Worm (Caenorhabditis elegans) whole organism, young adult: Measurements from ENCODE around the gene gid-8.

Experiments used
- B0019.2 ChIP-seq: fragments of 200-800 bp; sonication (Bioruptor generic); conservative IDR thresholded peaks from 2 replicates; pipeline ENCODE4 v1.3.6; 2022; ENCODE audit warnings: missing genetic modification reagents, missing genetic modification characterization, missing compliant biosample characterization
- B0336.3 ChIP-seq: fragments of 200-800 bp; sonication (Bioruptor generic); IDR thresholded peaks from 2 replicates; pipeline ENCODE4 v1.3.6; 2022; ENCODE audit warnings: missing genetic modification characterization, missing compliant biosample characterization
- C17E4.6 ChIP-seq: fragments of 200-800 bp; sonication (Bioruptor generic); IDR thresholded peaks from 2 replicates; pipeline ENCODE4 v1.3.6; 2022; ENCODE audit warnings: missing genetic modification reagents, missing genetic modification characterization, missing compliant biosample characterization
- F22D6.2 ChIP-seq: sonication (generic microtip); optimal IDR thresholded peaks from 2 replicates; lab custom pipeline; 2016; ENCODE audit warnings: mild to moderate bottlenecking, missing genetic modification characterization, missing compliant biosample characterization
- F23B12.7 ChIP-seq: sonication (generic microtip); optimal IDR thresholded peaks from 2 replicates; lab custom pipeline; 2017; ENCODE audit warnings: missing genetic modification characterization, mild to moderate bottlenecking, missing compliant biosample characterization, antibody characterized with exemption, moderate library complexity; ENCODE audit not compliant: insufficient read depth
- F49E8.2 ChIP-seq: sonication (generic microtip); optimal IDR thresholded peaks from 3 replicates; lab custom pipeline; 2017; ENCODE audit warnings: missing genetic modification characterization, mild to moderate bottlenecking, missing compliant biosample characterization, antibody characterized with exemption, moderate library complexity; ENCODE audit not compliant: insufficient read depth
- F57C9.4 ChIP-seq: sonication (generic microtip); optimal IDR thresholded peaks from 2 replicates; lab custom pipeline; 2017; ENCODE audit warnings: mild to moderate bottlenecking, missing genetic modification characterization, missing compliant biosample characterization
- K11D2.4 ChIP-seq: fragments of 200-800 bp; sonication (Bioruptor generic); IDR thresholded peaks from 2 replicates; pipeline ENCODE4 v1.3.6; 2022; ENCODE audit warnings: missing genetic modification reagents, missing genetic modification characterization, missing compliant biosample characterization
- T26A5.8 ChIP-seq: sonication (generic microtip); optimal IDR thresholded peaks from 2 replicates; lab custom pipeline; 2016; ENCODE audit warnings: missing genetic modification characterization, missing compliant biosample characterization
- Y53F4B.3 ChIP-seq: fragments of 200-800 bp; sonication (Bioruptor generic); IDR thresholded peaks from 2 replicates; pipeline ENCODE4 v1.3.6; 2022; ENCODE audit warnings: missing genetic modification reagents, missing genetic modification characterization, missing compliant biosample characterization
- Y53G8AR.9 ChIP-seq: fragments of 200-800 bp; sonication (Bioruptor generic); conservative IDR thresholded peaks from 2 replicates; pipeline ENCODE4 v1.3.6; 2022; ENCODE audit warnings: missing genetic modification reagents, missing genetic modification characterization, missing compliant biosample characterization
- Y67H2A.10 ChIP-seq: fragments of 200-800 bp; sonication (Bioruptor generic); conservative IDR thresholded peaks from 2 replicates; pipeline ENCODE4 v1.3.6; 2022; ENCODE audit warnings: missing genetic modification reagents, missing genetic modification characterization, missing compliant biosample characterization
- ama-1 ChIP-seq, 3 experiments: fragments of 150-350 bp in 1 of 3; sonication (generic microtip) in 2 of 3; optimal IDR thresholded peaks; 2 replicates each; lab custom pipeline; 2014 to 2018; ENCODE audit warnings: missing biosample characterization in 2 of 3, missing genetic modification characterization in 2 of 3, missing genetic modification reagents in 2 of 3
- attf-3 ChIP-seq: fragments of 200-800 bp; sonication (Bioruptor generic); conservative IDR thresholded peaks from 2 replicates; pipeline ENCODE4 v1.3.6; 2022; ENCODE audit warnings: missing genetic modification reagents, missing genetic modification characterization, missing compliant biosample characterization
- bed-2 ChIP-seq: fragments of 200-800 bp; sonication (Bioruptor generic); IDR thresholded peaks from 2 replicates; pipeline ENCODE4 v1.3.6; 2022; ENCODE audit warnings: missing genetic modification reagents, missing genetic modification characterization, missing compliant biosample characterization
- ccch-3 ChIP-seq: fragments of 200-800 bp; sonication (Bioruptor generic); optimal IDR thresholded peaks from 2 replicates; lab custom pipeline; 2018; ENCODE audit warnings: mild to moderate bottlenecking, missing genetic modification characterization, missing compliant biosample characterization
- ceh-27 ChIP-seq: fragments of 200-800 bp; sonication (Bioruptor generic); optimal IDR thresholded peaks from 2 replicates; lab custom pipeline; 2018; ENCODE audit warnings: mild to moderate bottlenecking, missing genetic modification characterization, moderate library complexity, missing compliant biosample characterization
- ceh-40 ChIP-seq: fragments of 200-800 bp; sonication (Bioruptor generic); IDR thresholded peaks from 2 replicates; pipeline ENCODE4 v1.3.6; 2022; ENCODE audit warnings: missing genetic modification characterization, missing compliant biosample characterization
- ceh-79 ChIP-seq: sonication (generic microtip); optimal IDR thresholded peaks from 2 replicates; lab custom pipeline; 2017; ENCODE audit warnings: mild to moderate bottlenecking, missing genetic modification characterization, missing compliant biosample characterization
- ceh-91 ChIP-seq: fragments of 200-800 bp; sonication (Bioruptor generic); IDR thresholded peaks from 2 replicates; pipeline ENCODE4 v1.3.6; 2022; ENCODE audit warnings: missing genetic modification reagents, missing genetic modification characterization, missing compliant biosample characterization
- die-1 ChIP-seq: sonication (generic microtip); optimal IDR thresholded peaks from 2 replicates; lab custom pipeline; 2016; ENCODE audit warnings: missing genotype, mild to moderate bottlenecking, missing genetic modification characterization, missing compliant biosample characterization
- efl-1 ChIP-seq: fragments of 150-350 bp; optimal IDR thresholded peaks from 2 replicates; lab custom pipeline; 2014; ENCODE audit warnings: missing biosample characterization, missing genetic modification reagents, missing genetic modification characterization
- egl-44 ChIP-seq: fragments of 200-800 bp; sonication (Bioruptor generic); IDR thresholded peaks from 2 replicates; pipeline ENCODE4 v1.3.6; 2022; ENCODE audit warnings: missing genetic modification reagents, missing genetic modification characterization, missing compliant biosample characterization
- egrh-3 ChIP-seq: fragments of 200-800 bp; sonication (Bioruptor generic); IDR thresholded peaks from 2 replicates; pipeline ENCODE4 v1.3.6; 2022; ENCODE audit warnings: missing genetic modification reagents, missing genetic modification characterization, missing compliant biosample characterization
- ekl-4 ChIP-seq: fragments of 200-800 bp; sonication (Bioruptor generic); IDR thresholded peaks from 2 replicates; pipeline ENCODE4 v1.3.6; 2022; ENCODE audit warnings: missing genetic modification reagents, missing genetic modification characterization, missing compliant biosample characterization
- let-526 ChIP-seq: fragments of 200-800 bp; sonication (Bioruptor generic); IDR thresholded peaks from 2 replicates; pipeline ENCODE4 v1.3.6; 2022; ENCODE audit warnings: missing genetic modification reagents, missing genetic modification characterization, missing compliant biosample characterization
- lin-40 ChIP-seq: sonication (generic microtip); optimal IDR thresholded peaks from 2 replicates; lab custom pipeline; 2016; ENCODE audit warnings: missing genetic modification characterization, mild to moderate bottlenecking, missing compliant biosample characterization, missing genotype, missing genetic modification reagents
- lsl-1 ChIP-seq: fragments of 200-800 bp; sonication (Bioruptor generic); optimal IDR thresholded peaks from 2 replicates; lab custom pipeline; 2018; ENCODE audit warnings: mild to moderate bottlenecking, missing genetic modification characterization, moderate library complexity, missing compliant biosample characterization
- madf-10 ChIP-seq: sonication (generic microtip); optimal IDR thresholded peaks from 2 replicates; lab custom pipeline; 2016; ENCODE audit warnings: mild to moderate bottlenecking, missing genetic modification characterization, missing compliant biosample characterization
- madf-3 ChIP-seq: fragments of 200-800 bp; sonication (Bioruptor generic); IDR thresholded peaks from 2 replicates; pipeline ENCODE4 v1.3.6; 2022; ENCODE audit warnings: missing genetic modification reagents, missing genetic modification characterization, missing compliant biosample characterization
- madf-8 ChIP-seq: fragments of 200-800 bp; sonication (Bioruptor generic); conservative IDR thresholded peaks from 2 replicates; pipeline ENCODE4 v1.3.6; 2022; ENCODE audit warnings: missing genetic modification reagents, missing genetic modification characterization, missing compliant biosample characterization
- mes-4 ChIP-seq: sonication (generic microtip); optimal IDR thresholded peaks from 2 replicates; lab custom pipeline; 2016; ENCODE audit warnings: missing genotype, missing genetic modification characterization, missing compliant biosample characterization
- nfyb-1 ChIP-seq: fragments of 200-800 bp; sonication (Bioruptor generic); IDR thresholded peaks from 2 replicates; pipeline ENCODE4 v1.3.6; 2022; ENCODE audit warnings: missing genetic modification reagents, missing genetic modification characterization, missing compliant biosample characterization
- nhr-27 ChIP-seq: fragments of 200-800 bp; sonication (Bioruptor generic); optimal IDR thresholded peaks from 2 replicates; lab custom pipeline; 2018; ENCODE audit warnings: mild to moderate bottlenecking, missing genetic modification characterization, moderate library complexity, missing compliant biosample characterization
- nhr-80 ChIP-seq: sonication (generic microtip); optimal IDR thresholded peaks from 2 replicates; lab custom pipeline; 2016; ENCODE audit warnings: missing genetic modification characterization, missing compliant biosample characterization
- nhr-90 ChIP-seq: sonication (generic microtip); optimal IDR thresholded peaks from 2 replicates; lab custom pipeline; 2016; ENCODE audit warnings: missing genotype, mild to moderate bottlenecking, missing genetic modification characterization, missing compliant biosample characterization
- repo-1 ChIP-seq: sonication (generic microtip); optimal IDR thresholded peaks from 2 replicates; lab custom pipeline; 2017; ENCODE audit warnings: mild to moderate bottlenecking, missing genetic modification characterization, missing compliant biosample characterization
- sea-2 ChIP-seq: fragments of 200-800 bp; sonication (Bioruptor generic); IDR thresholded peaks from 2 replicates; pipeline ENCODE4 v1.3.6; 2022; ENCODE audit warnings: missing genetic modification characterization, missing compliant biosample characterization
- snpc-3.4 ChIP-seq: sonication (generic microtip); optimal IDR thresholded peaks from 2 replicates; lab custom pipeline; 2017; ENCODE audit warnings: missing genetic modification characterization, mild to moderate bottlenecking, missing compliant biosample characterization, antibody characterized with exemption, moderate library complexity, missing genotype, missing genetic modification reagents
- tbp1 ChIP-seq: fragments of 200-800 bp; sonication (Bioruptor generic); optimal IDR thresholded peaks from 2 replicates; lab custom pipeline; 2018; ENCODE audit warnings: mild to moderate bottlenecking, missing genetic modification characterization, missing compliant biosample characterization
- unc-130 ChIP-seq: sonication (generic microtip); optimal IDR thresholded peaks from 2 replicates; lab custom pipeline; 2016; ENCODE audit warnings: missing genetic modification reagents, missing genetic modification characterization, missing compliant biosample characterization
- ztf-22 ChIP-seq: fragments of 200-800 bp; sonication (Bioruptor generic); optimal IDR thresholded peaks from 2 replicates; lab custom pipeline; 2018; ENCODE audit warnings: mild to moderate bottlenecking, missing genetic modification characterization, moderate library complexity, missing compliant biosample characterization
- ztf-25 ChIP-seq: fragments of 200-800 bp; sonication (Bioruptor generic); IDR thresholded peaks from 2 replicates; pipeline ENCODE4 v1.3.6; 2022; ENCODE audit warnings: missing genetic modification reagents, missing genetic modification characterization, missing compliant biosample characterization

The gid-8 gene

DNA sequence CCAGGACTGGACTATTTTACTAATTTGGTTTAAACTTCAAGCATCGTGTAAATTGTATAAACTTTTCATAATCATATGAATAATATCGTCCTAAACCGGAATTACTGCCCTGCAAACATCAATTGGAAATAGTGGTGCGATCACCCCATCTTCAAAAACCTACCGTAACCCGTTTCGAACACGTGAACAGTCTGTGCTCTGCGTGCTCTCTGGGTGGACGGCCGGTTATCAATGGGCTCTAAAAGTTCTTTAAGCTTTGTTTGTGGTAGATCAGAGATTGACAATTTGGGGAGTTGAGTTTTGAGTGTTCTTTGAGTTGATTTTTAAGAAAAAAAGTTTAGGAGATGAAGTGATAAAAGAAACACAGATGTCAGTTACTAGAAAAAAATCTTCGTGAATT lies 10.9 kb upstream of the gid-8 start (continued):
- no peak for TF ChIP-seq F23B12.7 (tag; lab: Kevin White, UChicago)
- no peak for TF ChIP-seq attf-3 (GFP tag; lab: Robert Waterston, UW)
- TF ChIP-seq B0336.3 (GFP tag; lab: Robert Waterston, UW), result peak; percentile 56; the same call in 1 of the 2 replicates
- no peak for TF ChIP-seq let-526 (GFP tag; lab: Robert Waterston, UW)
- no peak for TF ChIP-seq C17E4.6 (GFP tag; lab: Robert Waterston, UW)
- TF ChIP-seq F49E8.2, result no peak
- TF ChIP-seq nhr-90 (tag; lab: Kevin White, UChicago), result no peak
- no peak for TF ChIP-seq ccch-3 (GFP tag; lab: Kevin White, UChicago)
- TF ChIP-seq ceh-40 (GFP tag; lab: Robert Waterston, UW), result no peak
- TF ChIP-seq ceh-91 (GFP tag; lab: Robert Waterston, UW), result no peak
- no peak for TF ChIP-seq ceh-27
- no peak for TF ChIP-seq tbp1 (GFP tag; lab: Kevin White, UChicago)
- no peak for TF ChIP-seq sea-2 (GFP tag; lab: Robert Waterston, UW)
- TF ChIP-seq Y53F4B.3, result no peak
- no peak for TF ChIP-seq F57C9.4 (tag; lab: Kevin White, UChicago)
- TF ChIP-seq ama-1 (optimal IDR thresholded peaks at IDR 0.05; lab: Kevin White, UChicago), result no peak
- no peak for TF ChIP-seq ama-1 (GFP tag; optimal IDR thresholded peaks at IDR 0.05; lab: Kevin White, UChicago)
- no peak for TF ChIP-seq K11D2.4
- no peak for TF ChIP-seq nfyb-1
- no peak for TF ChIP-seq die-1
- TF ChIP-seq ztf-22, result peak; percentile 74
- no peak for TF ChIP-seq ceh-79 (tag; lab: Kevin White, UChicago)
- TF ChIP-seq repo-1 (tag; lab: Kevin White, UChicago), result no peak
- no peak for TF ChIP-seq T26A5.8 (tag; lab: Kevin White, UChicago)
- no peak for TF ChIP-seq madf-3 (GFP tag; lab: Robert Waterston, UW)
- no peak for TF ChIP-seq Y67H2A.10 (GFP tag; lab: Robert Waterston, UW)
- no peak for TF ChIP-seq egl-44
- TF ChIP-seq, all 124 proteins: peak for 6

DNA sequence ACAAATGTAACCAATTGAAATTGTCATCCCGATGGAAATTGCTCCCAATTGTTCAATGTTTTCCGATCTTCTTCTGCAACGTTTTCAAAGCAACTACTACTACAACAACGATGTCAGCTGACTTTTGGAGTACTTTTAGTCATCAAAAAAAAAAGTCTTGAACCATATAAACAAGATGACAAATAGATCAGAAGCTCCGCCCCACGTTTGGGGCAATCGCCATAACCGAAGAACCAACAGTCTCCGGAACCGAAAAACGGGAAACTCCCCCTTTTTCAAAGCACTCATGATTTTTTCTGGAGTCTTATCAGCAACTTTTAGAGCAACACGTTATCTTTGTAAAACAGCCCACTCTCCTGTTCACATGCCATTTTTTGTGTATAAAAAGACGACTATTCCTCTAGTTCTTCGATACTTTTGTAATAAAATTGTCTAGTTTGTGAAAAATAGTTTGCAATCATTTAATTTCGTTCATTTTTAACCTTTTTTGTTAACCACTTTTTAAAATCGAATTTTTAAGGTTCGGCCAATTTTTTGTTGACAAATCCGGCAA lies 8.1 kb upstream of the gid-8 start:
- no peak for TF ChIP-seq attf-3 (GFP tag; lab: Robert Waterston, UW)
- no peak for TF ChIP-seq unc-130 (GFP tag; lab: Kevin White, UChicago)
- TF ChIP-seq nhr-80 (tag; lab: Kevin White, UChicago), result peak; percentile 79
- no peak for TF ChIP-seq ceh-79 (tag; lab: Kevin White, UChicago)
- 0 out of 2 replicates have a peak, but pooled peaks have one; percentile 16 for TF ChIP-seq B0336.3 (GFP tag; lab: Robert Waterston, UW)
- TF ChIP-seq, all 124 proteins: peak for 2

ce11 chrV:1460069-1460468 lies 7.5 kb upstream of the gid-8 start, which contains the start of gene hacd-1:
Gene hacd-1, plus strand, starts transcription at chrV:1460369.
- TF ChIP-seq F22D6.2 (no peak), bed-2 (GFP tag; lab: Robert Waterston, UW) (no peak), Y53G8AR.9 (GFP tag; lab: Robert Waterston, UW) (no peak), C17E4.6 (GFP tag; lab: Robert Waterston, UW) (no peak), lsl-1 (no peak), egrh-3 (GFP tag; lab: Robert Waterston, UW) (no peak), B0019.2 (no peak), lin-40 (tag; lab: Kevin White, UChicago) (no peak), ztf-25 (no peak), efl-1 (no peak), nhr-27 (tag; lab: Kevin White, UChicago) (no peak), nfyb-1 (no peak), K11D2.4 (no peak), snpc-3.4 (tag; lab: Kevin White, UChicago) (no peak), mes-4 (tag; lab: Kevin White, UChicago) (no peak), ekl-4 (GFP tag; lab: Robert Waterston, UW) (no peak), madf-10 (tag; lab: Kevin White, UChicago) (no peak), madf-8 (GFP tag; lab: Robert Waterston, UW) (no peak)
